Fruit fly (Drosophila melanogaster) whole organism, wandering third instar larva: ENCODE data around the gene CG7443.

Experiments
- Abd-B ChIP-seq: fragments of >200 bp; optimal IDR thresholded peaks from 2 replicates; lab custom pipeline; 2017; ENCODE audit warnings: missing biosample characterization, missing genetic modification characterization
- CG32264 ChIP-seq: fragments of 200-800 bp; sonication (Bioruptor generic); optimal IDR thresholded peaks from 2 replicates; lab custom pipeline; 2016; ENCODE audit warnings: missing biosample characterization, missing genetic modification characterization
- CG9705 ChIP-seq: fragments of 200-800 bp; sonication (Bioruptor generic); optimal IDR thresholded peaks from 2 replicates; lab custom pipeline; 2018; ENCODE audit warnings: missing biosample characterization, mild to moderate bottlenecking, missing genetic modification characterization
- CrebA ChIP-seq: fragments of 200-800 bp; sonication (Bioruptor generic); optimal IDR thresholded peaks from 2 replicates; lab custom pipeline; 2016; ENCODE audit warnings: missing biosample characterization, mild to moderate bottlenecking, missing genetic modification characterization, borderline replicate concordance
- Dfd ChIP-seq: fragments of >200 bp; optimal IDR thresholded peaks from 2 replicates; lab custom pipeline; 2017; ENCODE audit warnings: missing biosample characterization, missing genetic modification characterization
- Dif ChIP-seq: fragments of 200-275, 200-300 bp; sonication (Bioruptor generic); optimal IDR thresholded peaks from 2 replicates; lab custom pipeline; 2018; ENCODE audit warnings: missing biosample characterization, missing genetic modification characterization; ENCODE audit not compliant: partially characterized antibody
- GATAd ChIP-seq: sonication (Bioruptor generic); optimal IDR thresholded peaks from 2 replicates; lab custom pipeline; 2016; ENCODE audit warnings: missing biosample characterization, missing genetic modification characterization
- HLH106 ChIP-seq: fragments of 200-800 bp; optimal IDR thresholded peaks from 3 replicates; lab custom pipeline; 2019; ENCODE audit warnings: missing biosample characterization, mild to moderate bottlenecking, missing genetic modification characterization, moderate library complexity
- Hnf4 ChIP-seq: fragments of 200-800 bp; sonication (Bioruptor generic); optimal IDR thresholded peaks from 2 replicates; lab custom pipeline; 2016; ENCODE audit warnings: missing biosample characterization, mild to moderate bottlenecking, missing genetic modification characterization
- Hr78 ChIP-seq: fragments of >200 bp; optimal IDR thresholded peaks from 2 replicates; lab custom pipeline; 2017; ENCODE audit warnings: missing biosample characterization, missing genetic modification characterization
- Hr83 ChIP-seq: fragments of 200-300 bp; sonication (Bioruptor generic); optimal IDR thresholded peaks from 2 replicates; lab custom pipeline; 2016; ENCODE audit warnings: missing biosample characterization, mild to moderate bottlenecking, missing genetic modification characterization, moderate library complexity; ENCODE audit not compliant: poor library complexity, severe bottlenecking
- Jra ChIP-seq: sonication (Bioruptor generic); optimal IDR thresholded peaks from 2 replicates; lab custom pipeline; 2016; ENCODE audit warnings: missing biosample characterization, missing genetic modification characterization
- Mio ChIP-seq: sonication (Bioruptor generic); optimal IDR thresholded peaks from 2 replicates; lab custom pipeline; 2016; ENCODE audit warnings: missing biosample characterization, missing genetic modification characterization
- Myc ChIP-seq: fragments of >200 bp; optimal IDR thresholded peaks from 2 replicates; lab custom pipeline; 2017
- N ChIP-seq: fragments of >200 bp; optimal IDR thresholded peaks from 2 replicates; lab custom pipeline; 2018; ENCODE audit warnings: missing biosample characterization, missing external identifiers, missing genetic modification characterization
- OdsH ChIP-seq: fragments of 200-800 bp; sonication (Bioruptor generic); optimal IDR thresholded peaks from 2 replicates; lab custom pipeline; 2016; ENCODE audit warnings: missing biosample characterization, mild to moderate bottlenecking, missing genetic modification characterization
- Rel ChIP-seq, 2 experiments: fragments of 200-800 bp; sonication (Bioruptor generic) in 1 of 2; optimal IDR thresholded peaks; 2 replicates in 1 of 2; 3 replicates in 1 of 2; lab custom pipeline; 2016 to 2019; ENCODE audit warnings: mild to moderate bottlenecking in 2 of 2, missing biosample characterization in 2 of 2, missing genetic modification characterization in 2 of 2, moderate library complexity in 1 of 2
- Vsx2 ChIP-seq: fragments of 200-300, 225-300 bp; sonication (Bioruptor generic); optimal IDR thresholded peaks from 2 replicates; lab custom pipeline; 2018; ENCODE audit warnings: missing biosample characterization, missing genetic modification characterization; ENCODE audit not compliant: partially characterized antibody
- br ChIP-seq: fragments of 200-800 bp; sonication (Bioruptor generic); optimal IDR thresholded peaks from 2 replicates; lab custom pipeline; 2016; ENCODE audit warnings: missing biosample characterization, missing genetic modification characterization
- brk ChIP-seq: fragments of 200-800 bp; sonication (Bioruptor generic); optimal IDR thresholded peaks from 2 replicates; lab custom pipeline; 2016; ENCODE audit warnings: missing biosample characterization, mild to moderate bottlenecking, missing genetic modification characterization
- dl ChIP-seq, 2 experiments: fragments of 175-275, 200-275 bp in 1 of 2; fragments of 200-275 bp in 1 of 2; sonication (Bioruptor generic); optimal IDR thresholded peaks; lab custom pipeline; 2018; ENCODE audit warnings: mild to moderate bottlenecking in 2 of 2, missing biosample characterization in 2 of 2, missing genetic modification characterization in 2 of 2, moderate library complexity in 2 of 2; ENCODE audit not compliant: partially characterized antibody in 2 of 2, insufficient read depth in 1 of 2
- dmrt93B ChIP-seq: fragments of 200-800 bp; sonication (Bioruptor generic); optimal IDR thresholded peaks from 2 replicates; lab custom pipeline; 2018; ENCODE audit warnings: missing biosample characterization, mild to moderate bottlenecking, missing genetic modification characterization
- dsf ChIP-seq: sonication (Bioruptor generic); optimal IDR thresholded peaks from 2 replicates; lab custom pipeline; 2016; ENCODE audit warnings: missing biosample characterization, missing genetic modification characterization, borderline replicate concordance
- ey ChIP-seq: fragments of 200-800 bp; sonication (Bioruptor generic); optimal IDR thresholded peaks from 2 replicates; lab custom pipeline; 2016; ENCODE audit warnings: missing biosample characterization, missing genetic modification characterization
- foxo ChIP-seq, 2 experiments: fragments of 200-800 bp; sonication (Bioruptor generic); optimal IDR thresholded peaks; 2 replicates in 1 of 2; 3 replicates in 1 of 2; lab custom pipeline; 2016 to 2017; ENCODE audit warnings: missing biosample characterization in 2 of 2, missing genetic modification characterization in 2 of 2
- fru ChIP-seq: fragments of 200-800 bp; sonication (Bioruptor generic); optimal IDR thresholded peaks from 3 replicates; lab custom pipeline; 2016; ENCODE audit warnings: missing biosample characterization, mild to moderate bottlenecking, missing genetic modification characterization
- h ChIP-seq: fragments of 200-800 bp; sonication (Bioruptor generic); optimal IDR thresholded peaks from 3 replicates; lab custom pipeline; 2016; ENCODE audit warnings: missing biosample characterization, mild to moderate bottlenecking, missing genetic modification characterization
- jim ChIP-seq: fragments of 175-275, 200-325 bp; sonication (Bioruptor generic); optimal IDR thresholded peaks from 2 replicates; lab custom pipeline; 2016; ENCODE audit warnings: missing biosample characterization, mild to moderate bottlenecking, missing genetic modification characterization
- lola ChIP-seq: fragments of >200 bp; optimal IDR thresholded peaks from 2 replicates; lab custom pipeline; 2017; ENCODE audit warnings: missing biosample characterization, missing genetic modification characterization
- pan ChIP-seq: fragments of >200 bp; optimal IDR thresholded peaks from 2 replicates; lab custom pipeline; 2017
- psq ChIP-seq: fragments of 200-800 bp; sonication (Bioruptor generic); optimal IDR thresholded peaks from 3 replicates; lab custom pipeline; 2017; ENCODE audit warnings: missing biosample characterization, mild to moderate bottlenecking, missing genetic modification characterization, moderate library complexity
- rgr ChIP-seq: fragments of 200-800 bp; sonication (Bioruptor generic); optimal IDR thresholded peaks from 3 replicates; lab custom pipeline; 2016; ENCODE audit warnings: missing biosample characterization, mild to moderate bottlenecking, missing genetic modification characterization
- sage ChIP-seq: fragments of 200-800 bp; sonication (Bioruptor generic); optimal IDR thresholded peaks from 2 replicates; lab custom pipeline; 2016; ENCODE audit warnings: missing biosample characterization, mild to moderate bottlenecking, missing genetic modification characterization
- sv ChIP-seq: fragments of 200-800 bp; sonication (Bioruptor generic); optimal IDR thresholded peaks from 3 replicates; lab custom pipeline; 2016; ENCODE audit warnings: missing biosample characterization, missing genetic modification characterization
- tai ChIP-seq: sonication (Bioruptor generic); optimal IDR thresholded peaks from 2 replicates; lab custom pipeline; 2016; ENCODE audit warnings: missing biosample characterization, missing genetic modification characterization
- usp ChIP-seq: fragments of >200 bp; optimal IDR thresholded peaks from 2 replicates; lab custom pipeline; 2017; ENCODE audit warnings: missing biosample characterization, missing genetic modification characterization
- woc ChIP-seq: sonication (Bioruptor generic); optimal IDR thresholded peaks from 2 replicates; lab custom pipeline; 2016; ENCODE audit warnings: missing biosample characterization, mild to moderate bottlenecking, missing genetic modification characterization

CG7443 gene

dm6 chr3R:8312037-8312436 is 12.1 kb upstream of the CG7443 start, which contains the start of the genes CG11694 and CG11698:
CG11694 (minus strand) TSS chr3R:8312137.
CG11698 (plus strand) TSS chr3R:8312188.
- TF ChIP-seq Abd-B (GFP tag; lab: Kevin White, UChicago) (no peak), Dfd (GFP tag; lab: Kevin White, UChicago) (no peak), HLH106 (no peak), OdsH (GFP tag; lab: Kevin White, UChicago) (no peak), fru (GFP tag; lab: Kevin White, UChicago) (no peak), Hnf4 (GFP tag; lab: Kevin White, UChicago) (no peak), h (GFP tag; lab: Kevin White, UChicago) (no peak), brk (GFP tag; lab: Kevin White, UChicago) (no peak), GATAd (no peak), psq (GFP tag; lab: Kevin White, UChicago) (no peak), tai (GFP tag; lab: Kevin White, UChicago) (no peak), usp (GFP tag; lab: Kevin White, UChicago) (no peak), Jra (GFP tag; lab: Kevin White, UChicago) (no peak), Vsx2 (GFP tag; lab: Kevin White, UChicago) (no peak), jim (no peak), dl (GFP tag; optimal IDR thresholded peaks at IDR 0.05; lab: Kevin White, UChicago; ENCODE audit: insufficient read depth in 1 of 2, partially characterized antibody in 2 of 2) (no peak)

DNA sequence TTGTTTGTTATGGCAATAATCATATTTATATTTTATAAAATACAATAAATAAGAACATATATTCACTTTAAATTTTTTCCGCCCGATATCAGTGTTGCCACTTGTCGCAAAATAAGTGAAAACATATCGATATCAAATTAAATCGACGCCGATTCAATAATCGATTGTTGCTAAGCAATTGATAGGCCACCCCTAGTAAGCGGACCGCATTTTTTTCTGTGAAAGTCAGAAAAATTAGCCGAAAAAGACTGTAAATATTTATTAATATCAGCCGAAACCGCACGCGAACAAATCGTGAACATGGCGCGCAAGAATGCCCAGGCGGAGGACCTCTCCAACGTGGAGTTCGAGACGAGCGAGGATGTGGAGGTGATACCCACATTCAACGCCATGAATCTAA is 11.1 kb upstream of the CG7443 start, which contains the start of gene CG7483:
CG7483 (plus strand) TSS at position 171 of the 400 bp plus-strand sequence.
- TF ChIP-seq brk (GFP tag; lab: Kevin White, UChicago) (no peak), Rel (GFP tag; optimal IDR thresholded peaks at IDR 0.05; lab: Kevin White, UChicago) (no peak), Rel (tag; optimal IDR thresholded peaks at IDR 0.05; lab: Kevin White, UChicago) (no peak)

dm6 chr3R:8316344-8317105 is 7.6 kb upstream of the CG7443 start, which contains the start of gene Coq2:
Coq2 (minus strand) TSS chr3R:8316543.
- TF ChIP-seq Abd-B (GFP tag; lab: Kevin White, UChicago) = no peak
- TF ChIP-seq dsf (GFP tag; lab: Kevin White, UChicago) = no peak
- TF ChIP-seq woc = no peak
- TF ChIP-seq N (GFP tag; lab: Kevin White, UChicago) = no peak
- TF ChIP-seq foxo (GFP tag; optimal IDR thresholded peaks at IDR 0.05; lab: Kevin White, UChicago) = no peak
- TF ChIP-seq OdsH (GFP tag; lab: Kevin White, UChicago) = no peak
- no peak for TF ChIP-seq jim
- no peak for TF ChIP-seq Hr83 (GFP tag; lab: Kevin White, UChicago)
- no peak for TF ChIP-seq CrebA (GFP tag; lab: Kevin White, UChicago)
- TF ChIP-seq brk (GFP tag; lab: Kevin White, UChicago) = no peak
- TF ChIP-seq Dfd (GFP tag; lab: Kevin White, UChicago) = no peak
- TF ChIP-seq sv (GFP tag; lab: Kevin White, UChicago) = no peak
- no peak for TF ChIP-seq rgr
- TF ChIP-seq HLH106 = no peak
- peak; percentile 100 for TF ChIP-seq Dif
- TF ChIP-seq ey = no peak
- TF ChIP-seq Hr78 (GFP tag; lab: Kevin White, UChicago) = no peak
- TF ChIP-seq Mio (GFP tag; lab: Kevin White, UChicago) = no peak
- no peak for TF ChIP-seq pan (lab: Kevin White, UChicago)
- no peak for TF ChIP-seq usp (GFP tag; lab: Kevin White, UChicago)
- TF ChIP-seq Jra (GFP tag; lab: Kevin White, UChicago) = no peak
- no peak for TF ChIP-seq CG9705
- TF ChIP-seq dl (GFP tag; optimal IDR thresholded peaks at IDR 0.05; lab: Kevin White, UChicago; ENCODE audit: insufficient read depth in 1 of 2, partially characterized antibody in 2 of 2) = peak; percentile 100
- no peak for TF ChIP-seq h (GFP tag; lab: Kevin White, UChicago)
- TF ChIP-seq fru (GFP tag; lab: Kevin White, UChicago) = no peak
- peak; percentile 100 for TF ChIP-seq Vsx2 (GFP tag; lab: Kevin White, UChicago)
- no peak for TF ChIP-seq br (GFP tag; lab: Kevin White, UChicago)
- no peak for TF ChIP-seq dmrt93B
- TF ChIP-seq Hnf4 (GFP tag; lab: Kevin White, UChicago) = no peak
- TF ChIP-seq GATAd = no peak
- no peak for TF ChIP-seq Rel (GFP tag; optimal IDR thresholded peaks at IDR 0.05; lab: Kevin White, UChicago)
- no peak for TF ChIP-seq Rel (tag; optimal IDR thresholded peaks at IDR 0.05; lab: Kevin White, UChicago)
- TF ChIP-seq Myc = peak; percentile 28
- no peak for TF ChIP-seq CG32264 (GFP tag; lab: Kevin White, UChicago)
- no peak for TF ChIP-seq tai (GFP tag; lab: Kevin White, UChicago)
- no peak for TF ChIP-seq sage (GFP tag; lab: Kevin White, UChicago)
- no peak for TF ChIP-seq lola
